Worm (Caenorhabditis elegans): ENCODE results near the gene srw-56.

DNA sequence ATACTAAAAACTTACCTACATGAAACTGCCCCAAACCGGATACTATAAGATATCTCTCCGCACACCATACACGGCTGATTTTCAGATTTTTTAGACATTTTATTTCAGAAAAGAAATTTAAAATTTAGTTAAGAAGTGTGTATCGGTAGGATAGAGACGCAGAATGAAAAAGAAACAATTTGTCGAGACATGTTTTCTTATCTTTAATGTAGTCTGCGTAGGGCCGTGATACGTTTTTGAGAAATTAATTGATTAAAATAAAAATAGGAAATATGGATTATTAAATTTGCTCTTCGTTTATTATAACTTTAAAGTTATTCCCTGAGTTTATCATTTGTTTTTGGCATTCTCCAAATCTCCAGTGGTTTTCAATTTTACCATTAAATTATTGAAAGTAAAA is 28.4 kb downstream of the srw-56 start, which contains the start of gene nhr-108:
- TF ChIP-seq sea-1 (GFP tag; conservative IDR thresholded peaks at IDR 0.05), result no peak
- TF ChIP-seq ama-1 (optimal IDR thresholded peaks at IDR 0.05), result no peak
- TF ChIP-seq scrt-1 (GFP tag; IDR thresholded peaks at IDR 0.05), result no peak
- no peak for TF ChIP-seq hnd-1 (tag; optimal IDR thresholded peaks at IDR 0.05)
- TF ChIP-seq pes-1 (GFP tag; IDR thresholded peaks at IDR 0.05), result no peak
- no peak for TF ChIP-seq ceh-13 (GFP tag; optimal IDR thresholded peaks at IDR 0.05)
- no peak for TF ChIP-seq flt-1 (GFP tag; IDR thresholded peaks at IDR 0.05)
